Worm (Caenorhabditis elegans) whole organism, L3 larva: Measurements from ENCODE around the gene Y69H2.1.

ENCODE experiments used
- ama-1 ChIP-seq: fragments of 150-350 bp; optimal IDR thresholded peaks from 2 replicates; lab custom pipeline; 2018
- fos-1 ChIP-seq: fragments of 150-350 bp; optimal IDR thresholded peaks from 2 replicates; lab custom pipeline; 2014; ENCODE audit warnings: missing biosample characterization, missing genetic modification characterization
- snpc-4 ChIP-seq: fragments of 150-350 bp; optimal IDR thresholded peaks from 2 replicates; lab custom pipeline; 2014; ENCODE audit warnings: missing biosample characterization, missing genetic modification characterization
- unc-39 ChIP-seq: sonication (generic microtip); optimal IDR thresholded peaks from 4 replicates; lab custom pipeline; 2017; ENCODE audit warnings: missing biosample characterization, missing genetic modification characterization

- TF ChIP-seq unc-39 (tag; lab: Kevin White, UChicago) (no peak), snpc-4 (tag; lab: Kevin White, UChicago) (no peak), fos-1 (tag; lab: Kevin White, UChicago) (no peak), ama-1 (lab: Kevin White, UChicago) (no peak)
Measured at ce11 chrV:18664026-18664425, 41.7 kb upstream of the Y69H2.1 start, which contains the start of gene Y69H2.3.
